Worm (Caenorhabditis elegans) whole organism, L1 larva: ENCODE data around the gene dmsr-8.

ENCODE experiments used
- C04F5.9 ChIP-seq: sonication (generic microtip); optimal IDR thresholded peaks from 2 replicates; lab custom pipeline; 2016; ENCODE audit warnings: missing genetic modification characterization, missing compliant biosample characterization
- C16A3.4 ChIP-seq: fragments of 150-350 bp; optimal IDR thresholded peaks from 2 replicates; lab custom pipeline; 2014; ENCODE audit warnings: missing biosample characterization, missing genetic modification characterization
- C34B4.2 ChIP-seq: sonication (generic microtip); optimal IDR thresholded peaks from 2 replicates; lab custom pipeline; 2017; ENCODE audit warnings: mild to moderate bottlenecking, missing genetic modification characterization, missing compliant biosample characterization
- F16B12.6 ChIP-seq: fragments of 150-350 bp; optimal IDR thresholded peaks from 2 replicates; lab custom pipeline; 2014; ENCODE audit warnings: missing biosample characterization, missing genetic modification characterization
- Y116A8C.19 ChIP-seq: sonication (generic microtip); optimal IDR thresholded peaks from 2 replicates; lab custom pipeline; 2016; ENCODE audit warnings: missing compliant biosample characterization, missing genetic modification characterization, borderline replicate concordance
- aha-1 ChIP-seq: fragments of 150-350 bp; optimal IDR thresholded peaks from 2 replicates; lab custom pipeline; 2014; ENCODE audit warnings: missing biosample characterization, missing genetic modification characterization
- alr-1 ChIP-seq: fragments of 200-800 bp; sonication (Bioruptor generic); optimal IDR thresholded peaks from 2 replicates; lab custom pipeline; 2018; ENCODE audit warnings: borderline replicate concordance, mild to moderate bottlenecking, missing genetic modification characterization, missing compliant biosample characterization
- aly-2 ChIP-seq: fragments of 150-350 bp; optimal IDR thresholded peaks from 2 replicates; lab custom pipeline; 2014; ENCODE audit warnings: missing biosample characterization, missing genetic modification characterization
- ceh-63 ChIP-seq: fragments of 200-800 bp; sonication (Bioruptor generic); optimal IDR thresholded peaks from 2 replicates; lab custom pipeline; 2018; ENCODE audit warnings: mild to moderate bottlenecking, missing genetic modification characterization, missing compliant biosample characterization
- ceh-82 ChIP-seq, 3 experiments: fragments of 150-350 bp in 1 of 3; sonication (generic microtip) in 2 of 3; optimal IDR thresholded peaks; 2 replicates each; lab custom pipeline; 2014 to 2017; ENCODE audit warnings: missing biosample characterization in 3 of 3, missing genetic modification characterization in 3 of 3
- ceh-90 ChIP-seq: sonication (generic microtip); optimal IDR thresholded peaks from 2 replicates; lab custom pipeline; 2016; ENCODE audit warnings: missing genetic modification characterization, missing compliant biosample characterization
- ces-1 ChIP-seq: fragments of 150-350 bp; optimal IDR thresholded peaks from 2 replicates; lab custom pipeline; 2014; ENCODE audit warnings: missing biosample characterization, missing genetic modification reagents, missing genetic modification characterization
- dsc-1 ChIP-seq: sonication (generic microtip); optimal IDR thresholded peaks from 2 replicates; lab custom pipeline; 2016; ENCODE audit warnings: mild to moderate bottlenecking, missing genetic modification characterization, missing compliant biosample characterization
- efl-1 ChIP-seq, 4 experiments: fragments of 150-350 bp; optimal IDR thresholded peaks in 3 of 4; peaks in 1 of 4; 1 replicate in 1 of 4; 2 replicates in 3 of 4; lab custom pipeline; 2014; ENCODE audit warnings: missing biosample characterization in 2 of 4, missing genetic modification characterization in 2 of 4, missing genetic modification reagents in 2 of 4
- efl-3 ChIP-seq: fragments of 200-800 bp; sonication (Bioruptor generic); optimal IDR thresholded peaks from 2 replicates; lab custom pipeline; 2018; ENCODE audit warnings: mild to moderate bottlenecking, missing genetic modification characterization, missing compliant biosample characterization
- egl-13 ChIP-seq: sonication (generic microtip); optimal IDR thresholded peaks from 2 replicates; lab custom pipeline; 2016; ENCODE audit warnings: missing genotype, missing genetic modification reagents, missing genetic modification characterization, missing compliant biosample characterization
- ets-5 ChIP-seq: fragments of 200-800 bp; sonication (Bioruptor generic); IDR thresholded peaks from 2 replicates; pipeline ENCODE4 v1.3.6; 2022; ENCODE audit warnings: missing genetic modification characterization, missing compliant biosample characterization
- fkh-10 ChIP-seq: sonication (generic microtip); optimal IDR thresholded peaks from 2 replicates; lab custom pipeline; 2017; ENCODE audit warnings: missing biosample characterization, missing genetic modification reagents, missing genetic modification characterization
- fkh-4 ChIP-seq: sonication (generic microtip); optimal IDR thresholded peaks from 2 replicates; lab custom pipeline; 2016; ENCODE audit warnings: missing compliant biosample characterization, missing genetic modification characterization, borderline replicate concordance
- hlh-17 ChIP-seq: fragments of 200-800 bp; sonication (Bioruptor generic); optimal IDR thresholded peaks from 2 replicates; lab custom pipeline; 2018; ENCODE audit warnings: missing genetic modification characterization, mild to moderate bottlenecking, missing compliant biosample characterization, moderate library complexity, borderline replicate concordance
- hlh-4 ChIP-seq: sonication (generic microtip); optimal IDR thresholded peaks from 2 replicates; lab custom pipeline; 2016; ENCODE audit warnings: mild to moderate bottlenecking, missing genetic modification characterization, missing compliant biosample characterization
- hpl-2 ChIP-seq: fragments of 150-350 bp; optimal IDR thresholded peaks from 2 replicates; lab custom pipeline; 2014; ENCODE audit warnings: missing biosample characterization, missing genetic modification reagents, missing genetic modification characterization
- lin-14 ChIP-seq: fragments of 200-800 bp; sonication (Bioruptor generic); optimal IDR thresholded peaks from 2 replicates; lab custom pipeline; 2018; ENCODE audit warnings: mild to moderate bottlenecking, missing genetic modification characterization, moderate library complexity, missing compliant biosample characterization
- lin-15B ChIP-seq: fragments of 150-350 bp; sonication (generic microtip); optimal IDR thresholded peaks from 3 replicates; lab custom pipeline; 2014; ENCODE audit warnings: missing biosample characterization, missing genetic modification characterization
- lin-35 ChIP-seq, 2 experiments: fragments of 150-350 bp; optimal IDR thresholded peaks; 2 replicates each; lab custom pipeline; 2014; ENCODE audit warnings: missing biosample characterization in 2 of 2, missing genetic modification characterization in 2 of 2, missing genetic modification reagents in 2 of 2
- lin-39 ChIP-seq: fragments of 150-350 bp; optimal IDR thresholded peaks from 2 replicates; lab custom pipeline; 2014; ENCODE audit warnings: missing biosample characterization, missing genetic modification reagents, missing genetic modification characterization
- lir-3 ChIP-seq: sonication (generic microtip); optimal IDR thresholded peaks from 2 replicates; lab custom pipeline; 2016; ENCODE audit warnings: mild to moderate bottlenecking, missing genetic modification characterization, moderate library complexity, missing compliant biosample characterization; ENCODE audit not compliant: poor library complexity
- mdl-1 ChIP-seq, 2 experiments: fragments of 150-350 bp; optimal IDR thresholded peaks; 2 replicates each; lab custom pipeline; 2014 to 2017; ENCODE audit warnings: missing biosample characterization in 2 of 2, missing genetic modification characterization in 2 of 2, inconsistent platforms in 1 of 2
- mep-1 ChIP-seq: fragments of 150-350 bp; optimal IDR thresholded peaks from 2 replicates; lab custom pipeline; 2014; ENCODE audit warnings: missing biosample characterization, missing genetic modification characterization
- nhr-12 ChIP-seq: sonication (generic microtip); optimal IDR thresholded peaks from 2 replicates; lab custom pipeline; 2017; ENCODE audit warnings: missing biosample characterization, missing genetic modification characterization
- nhr-20 ChIP-seq: sonication (generic microtip); optimal IDR thresholded peaks from 2 replicates; lab custom pipeline; 2016; ENCODE audit warnings: mild to moderate bottlenecking, missing genetic modification characterization, missing compliant biosample characterization
- nhr-237 ChIP-seq: fragments of 150-350 bp; optimal IDR thresholded peaks from 2 replicates; lab custom pipeline; 2014; ENCODE audit warnings: missing biosample characterization, missing genetic modification characterization
- nhr-71 ChIP-seq: sonication (generic microtip); optimal IDR thresholded peaks from 2 replicates; lab custom pipeline; 2016; ENCODE audit warnings: mild to moderate bottlenecking, missing genetic modification characterization, moderate library complexity, missing compliant biosample characterization
- nhr-77 ChIP-seq: fragments of 150-350 bp; optimal IDR thresholded peaks from 2 replicates; lab custom pipeline; 2014; ENCODE audit warnings: missing biosample characterization, missing genetic modification characterization
- nhr-84 ChIP-seq: sonication (generic microtip); optimal IDR thresholded peaks from 2 replicates; lab custom pipeline; 2017; ENCODE audit warnings: missing biosample characterization, missing genetic modification characterization
- nhr-85 ChIP-seq: sonication (generic microtip); peaks from one replicate; lab custom pipeline; 2016; ENCODE audit warnings: missing genetic modification characterization, inconsistent platforms, missing compliant biosample characterization
- nhr-90 ChIP-seq: sonication (generic microtip); optimal IDR thresholded peaks from 2 replicates; lab custom pipeline; 2016; ENCODE audit warnings: mild to moderate bottlenecking, missing genetic modification characterization, missing compliant biosample characterization; ENCODE audit not compliant: poor library complexity
- pax-3 ChIP-seq: fragments of 200-800 bp; sonication (Bioruptor generic); optimal IDR thresholded peaks from 2 replicates; lab custom pipeline; 2018; ENCODE audit warnings: mild to moderate bottlenecking, missing genetic modification characterization, moderate library complexity, missing compliant biosample characterization
- pqm-1 ChIP-seq: sonication (generic microtip); optimal IDR thresholded peaks from 3 replicates; lab custom pipeline; 2017; ENCODE audit warnings: missing biosample characterization, missing genetic modification characterization
- rnt-1 ChIP-seq: sonication (generic microtip); optimal IDR thresholded peaks from 2 replicates; lab custom pipeline; 2016; ENCODE audit warnings: mild to moderate bottlenecking, missing genetic modification characterization, moderate library complexity, missing compliant biosample characterization
- skn-1 ChIP-seq: fragments of 150-350 bp; optimal IDR thresholded peaks from 2 replicates; lab custom pipeline; 2014; ENCODE audit warnings: missing biosample characterization, missing genetic modification characterization
- snpc-4 ChIP-seq: fragments of 150-350 bp; optimal IDR thresholded peaks from 2 replicates; lab custom pipeline; 2014; ENCODE audit warnings: missing biosample characterization, missing genetic modification characterization
- snu-23 ChIP-seq: sonication (generic microtip); optimal IDR thresholded peaks from 2 replicates; lab custom pipeline; 2016; ENCODE audit warnings: missing genetic modification characterization, missing compliant biosample characterization
- sox-4 ChIP-seq: sonication (generic microtip); optimal IDR thresholded peaks from 2 replicates; lab custom pipeline; 2016; ENCODE audit warnings: missing genetic modification characterization, missing compliant biosample characterization
- sptf-1 ChIP-seq: fragments of 150-350 bp; optimal IDR thresholded peaks from 2 replicates; lab custom pipeline; 2014; ENCODE audit warnings: missing biosample characterization, missing genetic modification characterization
- swsn-7 ChIP-seq: sonication (generic microtip); optimal IDR thresholded peaks from 2 replicates; lab custom pipeline; 2016; ENCODE audit warnings: missing genetic modification characterization, missing compliant biosample characterization
- tbx-2 ChIP-seq: sonication (generic microtip); optimal IDR thresholded peaks from 2 replicates; lab custom pipeline; 2016; ENCODE audit warnings: missing genetic modification characterization, missing compliant biosample characterization
- tlp-1 ChIP-seq: fragments of 150-350 bp; optimal IDR thresholded peaks from 2 replicates; lab custom pipeline; 2014; ENCODE audit warnings: missing biosample characterization, missing genetic modification characterization
- unc-130 ChIP-seq: fragments of 150-350 bp; optimal IDR thresholded peaks from 2 replicates; lab custom pipeline; 2017; ENCODE audit warnings: missing biosample characterization, missing genetic modification characterization, inconsistent platforms
- unc-62 ChIP-seq: fragments of 150-350 bp; optimal IDR thresholded peaks from 2 replicates; lab custom pipeline; 2014; ENCODE audit warnings: missing biosample characterization, missing genetic modification reagents, missing genetic modification characterization
- unc-86 ChIP-seq: sonication (generic microtip); optimal IDR thresholded peaks from 2 replicates; lab custom pipeline; 2016; ENCODE audit warnings: missing genetic modification characterization, missing compliant biosample characterization
- vab-15 ChIP-seq: sonication (generic microtip); optimal IDR thresholded peaks from 2 replicates; lab custom pipeline; 2017; ENCODE audit warnings: missing genotype, mild to moderate bottlenecking, missing genetic modification characterization, missing compliant biosample characterization
- xbp-1 ChIP-seq: sonication (generic microtip); optimal IDR thresholded peaks from 2 replicates; lab custom pipeline; 2016; ENCODE audit warnings: missing genetic modification characterization, missing compliant biosample characterization
- ztf-11 ChIP-seq, 2 experiments: sonication (generic microtip); optimal IDR thresholded peaks; 2 replicates each; lab custom pipeline; 2016 to 2017; ENCODE audit warnings: missing genetic modification characterization in 2 of 2, missing biosample characterization in 1 of 2, missing compliant biosample characterization in 1 of 2

dmsr-8 gene

DNA sequence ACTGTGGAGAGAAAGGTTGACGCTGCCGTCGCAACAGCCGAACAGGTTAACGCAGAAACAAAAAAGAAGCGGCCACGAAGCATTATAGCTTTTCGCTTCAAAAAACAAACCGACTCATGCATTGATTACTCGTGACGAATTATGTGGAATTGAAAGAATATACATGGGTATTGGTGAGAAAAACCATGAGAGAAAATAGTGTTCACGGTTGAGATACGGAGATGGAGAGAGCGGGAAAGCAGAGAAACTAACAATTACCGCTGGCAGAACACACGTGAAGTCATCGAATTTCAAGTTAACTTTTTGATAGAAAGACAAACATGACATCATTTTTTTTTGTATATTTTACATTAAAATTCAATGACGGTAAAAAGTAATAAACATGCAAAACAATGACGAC lies 21.2 kb upstream of the dmsr-8 start (continued):
- TF ChIP-seq unc-86 (no peak), ceh-90 (tag; lab: Kevin White, UChicago) (no peak), efl-3 (GFP tag; lab: Kevin White, UChicago) (no peak), xbp-1 (tag; lab: Kevin White, UChicago) (no peak), F16B12.6 (tag; lab: Kevin White, UChicago) (no peak), swsn-7 (tag; lab: Kevin White, UChicago) (no peak), dsc-1 (tag; lab: Kevin White, UChicago) (no peak), sox-4 (no peak), nhr-84 (no peak), lin-15B (no peak), hlh-17 (GFP tag; lab: Kevin White, UChicago) (no peak), unc-130 (tag; lab: Kevin White, UChicago) (no peak), ets-5 (GFP tag; lab: Robert Waterston, UW) (no peak), Y116A8C.19 (no peak), lin-14 (GFP tag; lab: Kevin White, UChicago) (peak; percentile 62), pax-3 (no peak), ztf-11 (tag; optimal IDR thresholded peaks at IDR 0.05; lab: Kevin White, UChicago) (no peak), egl-13 (tag; lab: Kevin White, UChicago) (no peak), hlh-4 (no peak), snpc-4 (tag; lab: Kevin White, UChicago) (no peak), aha-1 (tag; lab: Kevin White, UChicago) (no peak), C34B4.2 (tag; lab: Kevin White, UChicago) (no peak), pqm-1 (tag; lab: Kevin White, UChicago) (no peak), lir-3 (tag; lab: Kevin White, UChicago) (no peak), nhr-20 (tag; lab: Kevin White, UChicago) (peak; percentile 53), ceh-63 (GFP tag; lab: Kevin White, UChicago) (no peak), fkh-4 (no peak), nhr-90 (tag; lab: Kevin White, UChicago) (peak; percentile 24), lin-39 (tag; lab: Kevin White, UChicago) (no peak), C16A3.4 (tag; lab: Kevin White, UChicago) (no peak), alr-1 (tag; lab: Kevin White, UChicago) (no peak), efl-1 (optimal IDR thresholded peaks at IDR 0.05; lab: Kevin White, UChicago) (peak in 1 of 2 experiments; percentile 27), efl-1 (GFP tag; optimal IDR thresholded peaks at IDR 0.05 in 1 of 2; lab: Kevin White, UChicago) (peak; percentile 13 to 93), sptf-1 (tag; lab: Kevin White, UChicago) (no peak), mdl-1 (tag; optimal IDR thresholded peaks at IDR 0.05; lab: Kevin White, UChicago) (peak in 1 of 2 experiments; percentile 31), tbx-2 (tag; lab: Kevin White, UChicago) (no peak), ceh-82 (tag; optimal IDR thresholded peaks at IDR 0.05; lab: Kevin White, UChicago) (no peak), snu-23 (GFP tag; lab: Kevin White, UChicago) (peak; percentile 45), lin-35 (GFP tag; optimal IDR thresholded peaks at IDR 0.05; lab: Kevin White, UChicago) (peak; percentile 7 to 56), C04F5.9 (tag; lab: Kevin White, UChicago) (no peak), mep-1 (tag; lab: Kevin White, UChicago) (peak; percentile 42), tlp-1 (tag; lab: Kevin White, UChicago) (no peak), skn-1 (tag; lab: Kevin White, UChicago) (no peak), unc-62 (GFP tag; lab: Kevin White, UChicago) (no peak), nhr-237 (tag; lab: Kevin White, UChicago) (no peak), fkh-10 (GFP tag; lab: Kevin White, UChicago) (no peak), vab-15 (tag; lab: Kevin White, UChicago) (no peak), nhr-71 (tag; lab: Kevin White, UChicago) (peak; percentile 63), nhr-77 (tag; lab: Kevin White, UChicago) (no peak), aly-2 (no peak), nhr-85 (tag; lab: Kevin White, UChicago) (no peak), rnt-1 (tag; lab: Kevin White, UChicago) (peak; percentile 16), nhr-12 (tag; lab: Kevin White, UChicago) (no peak), ces-1 (GFP tag; lab: Kevin White, UChicago) (no peak), hpl-2 (GFP tag; lab: Kevin White, UChicago) (no peak)
